Fruit fly (Drosophila melanogaster) whole organism, embryonic: ENCODE measurements around the gene Ddc.

Experiments used
- Deaf1 ChIP-seq: fragments of 200-800 bp; optimal IDR thresholded peaks from 3 replicates; lab custom pipeline; 2019; ENCODE audit warnings: missing biosample characterization, mild to moderate bottlenecking, missing genetic modification characterization, moderate library complexity
- Poxn ChIP-seq: fragments of 200-800 bp; sonication (Bioruptor generic); IDR thresholded peaks from 2 replicates; pipeline ENCODE4 v1.3.6; 2022; ENCODE audit warnings: missing biosample characterization, missing genetic modification characterization
- fd102C ChIP-seq: fragments of 200-800 bp; sonication (Bioruptor generic); optimal IDR thresholded peaks from 2 replicates; lab custom pipeline; 2018; ENCODE audit warnings: missing biosample characterization, mild to moderate bottlenecking, missing genetic modification characterization, moderate library complexity
- grau ChIP-seq: fragments of 200-800 bp; optimal IDR thresholded peaks from 3 replicates; lab custom pipeline; 2019; ENCODE audit warnings: missing biosample characterization, mild to moderate bottlenecking, missing genetic modification characterization, moderate library complexity
- ken ChIP-seq: fragments of 200-800 bp; sonication (Bioruptor generic); IDR thresholded peaks from 3 replicates; pipeline ENCODE4 v1.3.6; 2022; ENCODE audit warnings: missing biosample characterization, missing genetic modification characterization

DNA sequence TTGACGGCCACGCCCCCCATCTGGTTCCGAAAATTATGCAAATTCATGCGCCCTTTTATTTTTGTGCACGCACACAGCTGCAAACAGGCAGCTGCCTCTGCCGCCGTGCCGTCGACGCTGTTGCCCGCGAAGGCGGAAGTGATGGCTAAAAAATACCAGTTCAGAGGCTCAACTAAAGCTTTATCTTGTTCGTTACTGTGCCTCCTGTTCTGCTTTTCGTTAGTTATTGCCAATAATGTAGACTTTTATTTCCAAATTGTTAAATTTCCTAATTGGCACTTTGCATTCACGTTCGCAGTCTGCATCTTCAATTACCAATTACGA is 14.2 kb upstream of the Ddc start:
- TF ChIP-seq grau (tag; lab: Kevin White, UChicago): no peak
- TF ChIP-seq Poxn (GFP tag; lab: Robert Waterston, UW): no peak
- TF ChIP-seq Deaf1 (tag; lab: Kevin White, UChicago): no peak
- no peak for TF ChIP-seq fd102C (GFP tag; lab: Kevin White, UChicago)
- no peak for TF ChIP-seq ken (GFP tag; lab: Robert Waterston, UW)
